Worm (Caenorhabditis elegans): ENCODE data around the gene Y67H2A.10.

The Y67H2A.10 gene

DNA sequence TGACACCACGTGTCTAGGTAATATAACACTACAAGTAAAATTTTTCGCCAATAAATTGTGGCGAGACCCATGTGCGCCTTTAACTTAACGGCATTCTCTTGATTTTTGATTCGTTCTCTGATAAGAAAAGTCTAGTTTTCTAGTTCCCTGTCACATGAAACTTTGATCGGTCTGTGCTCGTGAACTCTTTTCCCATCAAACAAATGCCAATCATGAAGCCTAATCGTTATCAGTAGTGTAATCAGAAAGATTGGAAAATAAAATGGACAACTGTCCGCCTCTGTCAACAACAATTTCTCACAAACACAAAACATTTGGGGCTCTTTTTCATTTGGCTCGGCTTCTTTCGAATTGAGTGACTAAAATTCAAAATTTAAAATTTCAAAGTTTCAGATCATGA, 35.5 kb downstream of the Y67H2A.10 start, which contains the start of gene ttr-45 (continued):
- TF ChIP-seq lin-29 (GFP tag; IDR thresholded peaks at IDR 0.05) (no peak), mes-2 (tag; optimal IDR thresholded peaks at IDR 0.05; ENCODE audit: poor library complexity, severe bottlenecking) (peak; percentile 1), hif-1 (tag; optimal IDR thresholded peaks at IDR 0.05) (peak in 1 of 2 experiments; percentile 43), hlh-11 (tag; optimal IDR thresholded peaks at IDR 0.05) (peak; percentile 94), pqm-1 (tag; optimal IDR thresholded peaks at IDR 0.05) (peak; percentile 96), F26F4.8 (GFP tag; conservative IDR thresholded peaks at IDR 0.05) (no peak), tra-1 (GFP tag; IDR thresholded peaks at IDR 0.05) (peak; percentile 89), nhr-42 (GFP tag; IDR thresholded peaks at IDR 0.05) (0 out of 2 replicates have a peak, but pooled peaks have one; percentile 27), attf-4 (tag; optimal IDR thresholded peaks at IDR 0.05) (no peak), ceh-44 (GFP tag; IDR thresholded peaks at IDR 0.05) (no peak), Y105C5A.15 (GFP tag; IDR thresholded peaks at IDR 0.05) (no peak), zip-2 (tag; optimal IDR thresholded peaks at IDR 0.05) (peak; percentile 30), saeg-2 (GFP tag; IDR thresholded peaks at IDR 0.05) (0 out of 2 replicates have a peak, but pooled peaks have one; percentile 39), F44E2.7 (GFP tag; IDR thresholded peaks at IDR 0.05) (no peak), lsy-2 (tag; optimal IDR thresholded peaks at IDR 0.05) (peak in 1 of 2 experiments; percentile 45), spr-1 (tag; optimal IDR thresholded peaks at IDR 0.05) (no peak), T20F7.1 (GFP tag; optimal IDR thresholded peaks at IDR 0.05) (peak; percentile 38), ceh-28 (tag; optimal IDR thresholded peaks at IDR 0.05) (no peak), ztf-11 (tag; optimal IDR thresholded peaks at IDR 0.05) (no peak), Y48G9A.11 (GFP tag; IDR thresholded peaks at IDR 0.05) (no peak), zfp-3 (GFP tag; conservative IDR thresholded peaks at IDR 0.05) (peak; percentile 43; the same call in 1 of the 2 replicates), tag-97 (GFP tag; IDR thresholded peaks at IDR 0.05) (no peak), unc-62 (GFP tag; optimal IDR thresholded peaks at IDR 0.05 in 1 of 2) (peak; percentile 83 to 91), unc-62 (tag; optimal IDR thresholded peaks at IDR 0.05) (no peak), ceh-62 (tag; optimal IDR thresholded peaks at IDR 0.05) (no peak), nhr-102 (tag; optimal IDR thresholded peaks at IDR 0.05) (peak; percentile 70), mdt-29 (GFP tag; IDR thresholded peaks at IDR 0.05) (peak; percentile 46; the same call in 1 of the 2 replicates), aha-1 (tag) (no peak), arid-1 (GFP tag; conservative IDR thresholded peaks at IDR 0.05) (no peak), php-3 (GFP tag; IDR thresholded peaks at IDR 0.05) (peak; percentile 93), lir-3 (tag; optimal IDR thresholded peaks at IDR 0.05) (no peak), dpl-1 (GFP tag; optimal IDR thresholded peaks at IDR 0.05) (no peak), lin-38 (GFP tag; IDR thresholded peaks at IDR 0.05) (peak; percentile 38)

DNA sequence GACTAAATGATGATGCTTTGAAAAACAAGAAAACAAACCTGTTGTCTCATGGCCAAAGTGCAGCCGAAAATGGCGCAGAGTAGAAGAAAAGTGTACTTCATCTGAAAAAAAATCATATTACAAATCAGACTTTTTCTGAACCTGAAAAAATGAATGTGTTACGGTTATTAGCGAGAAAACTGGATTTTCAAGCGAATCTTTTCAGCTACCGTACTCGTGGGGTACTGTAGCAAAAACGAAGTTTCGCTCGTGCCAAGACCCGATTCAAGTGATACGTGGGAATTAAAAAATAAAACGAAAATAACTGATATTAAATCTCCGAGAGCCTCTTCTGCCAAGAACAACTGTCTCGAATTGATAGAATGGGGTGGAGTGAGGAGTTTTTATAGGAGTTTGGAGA, 37.1 kb downstream of the Y67H2A.10 start, which contains the start of gene ttr-51:
Gene ttr-51 (minus strand): TSS at position 101 of the 400 bp plus-strand sequence.
- no peak for TF ChIP-seq Y75B8A.6 (GFP tag; IDR thresholded peaks at IDR 0.05)
- no peak for TF ChIP-seq fkh-10 (GFP tag; optimal IDR thresholded peaks at IDR 0.05)
- peak; percentile 29 for TF ChIP-seq dve-1 (tag; optimal IDR thresholded peaks at IDR 0.05; ENCODE audit: insufficient read depth)
- no peak for TF ChIP-seq sdz-12 (GFP tag; optimal IDR thresholded peaks at IDR 0.05)
- no peak for TF ChIP-seq daf-16 (GFP tag; optimal IDR thresholded peaks at IDR 0.05)
- peak; percentile 32 for TF ChIP-seq daf-16 (tag; optimal IDR thresholded peaks at IDR 0.05)
- TF ChIP-seq Y105C5A.15 (GFP tag; IDR thresholded peaks at IDR 0.05), result no peak
- no peak for TF ChIP-seq F44E2.7 (GFP tag; IDR thresholded peaks at IDR 0.05)
- TF ChIP-seq vab-7 (GFP tag; IDR thresholded peaks at IDR 0.05), result no peak
- TF ChIP-seq ceh-62 (tag; optimal IDR thresholded peaks at IDR 0.05), result no peak
- TF ChIP-seq nhr-237 (tag; optimal IDR thresholded peaks at IDR 0.05), result no peak
- no peak for TF ChIP-seq zip-2 (tag; optimal IDR thresholded peaks at IDR 0.05)

Measured in whole organism, L4 larva.